Worm (Caenorhabditis elegans) whole organism, early embryonic: ENCODE data around the gene C07D8.6.

Experiments used
- B0310.2 ChIP-seq: sonication (generic microtip); optimal IDR thresholded peaks from 2 replicates; lab custom pipeline; 2016; ENCODE audit warnings: mild to moderate bottlenecking, missing genetic modification characterization, missing compliant biosample characterization
- ama-1 ChIP-seq: fragments of 150-350 bp; optimal IDR thresholded peaks from 2 replicates; lab custom pipeline; 2014
- ceh-36 ChIP-seq: sonication (generic microtip); optimal IDR thresholded peaks from 2 replicates; lab custom pipeline; 2016; ENCODE audit warnings: missing genetic modification characterization, inconsistent platforms, missing compliant biosample characterization
- ets-7 ChIP-seq: sonication (generic microtip); optimal IDR thresholded peaks from 2 replicates; lab custom pipeline; 2016; ENCODE audit warnings: missing genotype, missing genetic modification characterization, missing compliant biosample characterization
- flt-1 ChIP-seq: fragments of 200-800 bp; sonication (Bioruptor generic); IDR thresholded peaks from 2 replicates; pipeline ENCODE4 v1.3.6; 2022; ENCODE audit warnings: missing genetic modification characterization, missing compliant biosample characterization
- hmbx-1 ChIP-seq: sonication (generic microtip); optimal IDR thresholded peaks from 2 replicates; lab custom pipeline; 2016; ENCODE audit warnings: mild to moderate bottlenecking, missing genetic modification characterization, missing compliant biosample characterization
- hnd-1 ChIP-seq: sonication (generic microtip); optimal IDR thresholded peaks from 2 replicates; lab custom pipeline; 2016; ENCODE audit warnings: missing genetic modification characterization, missing compliant biosample characterization
- tbx-11 ChIP-seq: fragments of 200-800 bp; sonication (Bioruptor generic); IDR thresholded peaks from 2 replicates; pipeline ENCODE4 v1.3.6; 2022; ENCODE audit warnings: missing genetic modification characterization, missing compliant biosample characterization
- tra-4 ChIP-seq: sonication (generic microtip); optimal IDR thresholded peaks from 2 replicates; lab custom pipeline; 2017; ENCODE audit warnings: missing genetic modification characterization, missing compliant biosample characterization

DNA sequence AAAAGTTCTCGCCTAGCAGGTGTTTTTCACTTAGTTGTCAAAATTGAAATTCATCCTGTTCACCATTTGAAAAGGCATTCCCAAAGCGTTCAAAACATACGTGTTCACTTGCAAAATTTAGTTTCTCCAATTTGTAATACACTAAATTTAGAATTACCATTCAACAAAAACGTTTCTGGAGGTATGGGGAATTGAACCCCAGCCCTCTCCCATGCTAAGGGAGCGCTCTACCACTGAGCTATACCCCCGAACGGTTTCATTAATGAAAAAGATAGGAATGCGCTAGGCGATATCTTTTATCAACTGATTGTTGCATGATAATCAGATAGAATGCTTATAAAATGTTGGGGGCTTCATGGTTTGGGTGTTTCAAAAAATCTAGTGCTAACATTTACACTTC is 37.3 kb downstream of the C07D8.6 start:
- TF ChIP-seq flt-1 (GFP tag; lab: Robert Waterston, UW) (no peak), hnd-1 (tag; lab: Kevin White, UChicago) (no peak), ets-7 (tag; lab: Kevin White, UChicago) (no peak), hmbx-1 (tag; lab: Kevin White, UChicago) (no peak), ceh-36 (no peak), tra-4 (tag; lab: Kevin White, UChicago) (no peak), ama-1 (lab: Kevin White, UChicago) (no peak), B0310.2 (tag; lab: Kevin White, UChicago) (no peak), tbx-11 (GFP tag; lab: Robert Waterston, UW) (no peak)
